Worm (Caenorhabditis elegans): Measurements from ENCODE around the gene srh-16.
A peak's percentile ranks its signal among the peaks of the same experiment; 100 is the strongest.

DNA sequence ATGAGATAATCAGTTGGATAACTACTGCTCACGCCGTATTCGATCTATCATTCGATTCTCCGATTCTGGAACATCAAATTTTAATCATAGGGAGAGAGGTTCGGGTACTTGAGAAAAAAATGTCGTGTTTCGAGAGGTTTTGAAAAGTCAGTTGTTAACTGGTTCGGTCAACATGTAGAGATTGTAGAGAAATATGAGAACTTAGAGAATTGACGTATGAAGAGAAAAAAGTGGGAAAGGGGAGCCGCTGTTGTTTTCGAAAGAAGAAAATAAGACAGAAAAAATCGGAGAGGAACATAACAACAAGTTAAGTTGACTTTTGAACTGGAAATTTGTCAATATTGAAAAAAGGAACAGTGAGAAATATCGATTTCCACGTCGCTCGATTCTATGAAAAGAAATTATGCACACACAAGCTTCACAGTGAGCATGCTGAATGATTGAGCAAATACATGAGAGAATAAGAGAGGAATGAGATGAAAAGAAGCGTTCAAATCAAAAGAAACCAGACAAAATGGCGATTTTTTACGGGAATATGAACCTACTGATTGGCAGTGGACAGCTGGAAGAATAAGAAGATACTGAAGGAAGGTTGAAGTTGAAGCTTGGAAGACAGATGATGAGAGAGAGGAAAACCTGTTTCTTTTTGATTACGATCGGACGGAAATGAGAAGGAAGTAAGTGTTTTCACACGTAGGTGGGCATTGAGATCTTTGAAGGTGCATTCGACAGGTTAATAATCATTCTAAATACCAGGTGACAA is 46.5 kb upstream of the srh-16 start, which contains the start of the genes T04H1.13, slfl-5 and rad-50:
- TF ChIP-seq ama-1 (optimal IDR thresholded peaks at IDR 0.05) (no peak), ztf-11 (tag; optimal IDR thresholded peaks at IDR 0.05) (no peak), lsy-2 (tag; optimal IDR thresholded peaks at IDR 0.05) (peak in 1 of 2 experiments; percentile 18), skn-1 (tag; optimal IDR thresholded peaks at IDR 0.05) (no peak), nhr-76 (tag; optimal IDR thresholded peaks at IDR 0.05) (no peak)

All from whole organism, L1 larva.